ENCODE assay signal across 3 fruit fly cellular contexts in genomic region chr3R:14476273-14476672, dm6.
TF ChIP-seq lines count a peak whose summit lies in the region.

No protein-coding gene starts in this region.

TF ChIP-seq in whole organism, embryonic, 481 proteins besides CTCF, POLR2A, EP300 and RAD21 (continued from another document and continues in another):
- TF ChIP-seq tap (tag; optimal IDR thresholded peaks at IDR 0.05; lab: Kevin White, UChicago) (peak; percentile 71), dmrt99B (tag; optimal IDR thresholded peaks at IDR 0.05; lab: Kevin White, UChicago) (peak; percentile 82), CG2875 (GFP tag; optimal IDR thresholded peaks at IDR 0.05; lab: Kevin White, UChicago) (peak; percentile 42), E2f2 (GFP tag; IDR thresholded peaks at IDR 0.05; lab: Robert Waterston, UW) (peak; percentile 56), Gug (GFP tag; IDR thresholded peaks at IDR 0.05; lab: Robert Waterston, UW) (peak; percentile 54; the same call in 2 of the 4 replicates), CG6813 (GFP tag; optimal IDR thresholded peaks at IDR 0.05; lab: Kevin White, UChicago) (peak; percentile 42), Stat92E (GFP tag; optimal IDR thresholded peaks at IDR 0.05; lab: Kevin White, UChicago) (no peak), CG1603 (tag; optimal IDR thresholded peaks at IDR 0.05; lab: Kevin White, UChicago) (peak; percentile 84), Side (GFP tag; optimal IDR thresholded peaks at IDR 0.05; lab: Kevin White, UChicago) (peak; percentile 49), CG10979 (tag; optimal IDR thresholded peaks at IDR 0.05; lab: Kevin White, UChicago) (peak; percentile 51), CG18619 (GFP tag; optimal IDR thresholded peaks at IDR 0.05; lab: Kevin White, UChicago) (peak; percentile 39), stc (GFP tag; IDR thresholded peaks at IDR 0.05; lab: Robert Waterston, UW) (peak; percentile 78), klu (GFP tag; IDR thresholded peaks at IDR 0.05; lab: Robert Waterston, UW) (peak; percentile 33; the same call in 1 of the 2 replicates), CG2129 (GFP tag; IDR thresholded peaks at IDR 0.05; lab: Robert Waterston, UW; ENCODE audit: partially characterized antibody) (no peak), eyg (GFP tag; optimal IDR thresholded peaks at IDR 0.05; lab: Kevin White, UChicago) (peak; percentile 39), h (optimal IDR thresholded peaks at IDR 0.05; lab: Kevin White, UChicago) (no peak), sna (GFP tag; IDR thresholded peaks at IDR 0.05; lab: Robert Waterston, UW; ENCODE audit: partially characterized antibody) (no peak), ERR (GFP tag; optimal IDR thresholded peaks at IDR 0.05; lab: Kevin White, UChicago) (no peak), CG12236 (GFP tag; optimal IDR thresholded peaks at IDR 0.05; lab: Kevin White, UChicago) (no peak), Usf (GFP tag; optimal IDR thresholded peaks at IDR 0.05; lab: Kevin White, UChicago) (peak; percentile 14), CG6765 (GFP tag; optimal IDR thresholded peaks at IDR 0.05; lab: Kevin White, UChicago) (no peak), gt (GFP tag; IDR thresholded peaks at IDR 0.05; lab: Robert Waterston, UW) (no peak), CG12659 (GFP tag; optimal IDR thresholded peaks at IDR 0.05; lab: Kevin White, UChicago) (peak; percentile 68), vfl (GFP tag; optimal IDR thresholded peaks at IDR 0.05; lab: Kevin White, UChicago) (no peak), Lim3 (GFP tag; IDR thresholded peaks at IDR 0.05; lab: Robert Waterston, UW) (peak; percentile 17; the same call in 1 of the 2 replicates), CG14441 (GFP tag; IDR thresholded peaks at IDR 0.05; lab: Robert Waterston, UW) (peak; percentile 90), CG10366 (GFP tag; IDR thresholded peaks at IDR 0.05; lab: Robert Waterston, UW) (peak; percentile 67), dimm (GFP tag; IDR thresholded peaks at IDR 0.05; lab: Robert Waterston, UW) (peak; percentile 55), CG13624 (GFP tag; optimal IDR thresholded peaks at IDR 0.05; lab: Kevin White, UChicago) (peak; percentile 58), mld (GFP tag; IDR thresholded peaks at IDR 0.05; lab: Robert Waterston, UW; ENCODE audit: partially characterized antibody) (no peak), B-H2 (GFP tag; optimal IDR thresholded peaks at IDR 0.05; lab: Kevin White, UChicago) (no peak), ase (GFP tag; IDR thresholded peaks at IDR 0.05; lab: Robert Waterston, UW) (peak; percentile 48; the same call in 1 of the 3 replicates), CG30431 (GFP tag; optimal IDR thresholded peaks at IDR 0.05; lab: Kevin White, UChicago) (peak; percentile 31), CG17802 (tag; optimal IDR thresholded peaks at IDR 0.05; lab: Kevin White, UChicago) (peak; percentile 30), CG10209 (GFP tag; optimal IDR thresholded peaks at IDR 0.05; lab: Kevin White, UChicago) (peak; percentile 46), vnd (GFP tag; IDR thresholded peaks at IDR 0.05; lab: Robert Waterston, UW; ENCODE audit: partially characterized antibody) (no peak), ewg (GFP tag; optimal IDR thresholded peaks at IDR 0.05; lab: Kevin White, UChicago) (peak; percentile 14), dysf (GFP tag; IDR thresholded peaks at IDR 0.05; lab: Robert Waterston, UW) (peak; percentile 88), CG16779 (GFP tag; IDR thresholded peaks at IDR 0.05; lab: Robert Waterston, UW) (0 out of 2 replicates have a peak, but pooled peaks have one; percentile 32), Optix (GFP tag; IDR thresholded peaks at IDR 0.05; lab: Robert Waterston, UW) (peak; percentile 77), btn (GFP tag; optimal IDR thresholded peaks at IDR 0.05; lab: Kevin White, UChicago) (no peak), CG31388 (GFP tag; optimal IDR thresholded peaks at IDR 0.05; lab: Kevin White, UChicago) (no peak), zen (tag; optimal IDR thresholded peaks at IDR 0.05; lab: Kevin White, UChicago) (no peak)

TF ChIP-seq in whole organism, prepupa, 60 proteins besides CTCF, POLR2A, EP300 and RAD21 (continued from another document):
- TF ChIP-seq acj6 (GFP tag; optimal IDR thresholded peaks at IDR 0.05; lab: Kevin White, UChicago) (peak; percentile 64), CG7368 (GFP tag; optimal IDR thresholded peaks at IDR 0.05; lab: Kevin White, UChicago) (peak; percentile 61), Smox (GFP tag; optimal IDR thresholded peaks at IDR 0.05; lab: Kevin White, UChicago) (peak; percentile 20), pdm3 (GFP tag; optimal IDR thresholded peaks at IDR 0.05; lab: Kevin White, UChicago) (peak; percentile 74), CG6854 (GFP tag; optimal IDR thresholded peaks at IDR 0.05; lab: Kevin White, UChicago) (no peak), Met (GFP tag; optimal IDR thresholded peaks at IDR 0.05; lab: Kevin White, UChicago) (peak; percentile 43), CG8632 (GFP tag; optimal IDR thresholded peaks at IDR 0.05; lab: Kevin White, UChicago) (peak; percentile 20), cyc (GFP tag; optimal IDR thresholded peaks at IDR 0.05; lab: Kevin White, UChicago) (peak; percentile 48), Lpt (GFP tag; optimal IDR thresholded peaks at IDR 0.05; lab: Kevin White, UChicago) (peak; percentile 86), CG1621 (tag; optimal IDR thresholded peaks at IDR 0.05; lab: Kevin White, UChicago) (peak; percentile 34), lz (GFP tag; optimal IDR thresholded peaks at IDR 0.05; lab: Kevin White, UChicago) (peak; percentile 38), Sox102F (GFP tag; optimal IDR thresholded peaks at IDR 0.05; lab: Kevin White, UChicago) (no peak), Sox15 (GFP tag; optimal IDR thresholded peaks at IDR 0.05; lab: Kevin White, UChicago) (no peak), CG6163 (GFP tag; IDR thresholded peaks at IDR 0.05; lab: Robert Waterston, UW) (peak; percentile 92), CG3032 (tag; optimal IDR thresholded peaks at IDR 0.05; lab: Kevin White, UChicago) (peak; percentile 49), eg (GFP tag; IDR thresholded peaks at IDR 0.05; lab: Robert Waterston, UW) (peak; percentile 95), fd85E (GFP tag; optimal IDR thresholded peaks at IDR 0.05; lab: Kevin White, UChicago) (no peak), Hr4 (GFP tag; optimal IDR thresholded peaks at IDR 0.05; lab: Kevin White, UChicago) (peak; percentile 87), CG6808 (GFP tag; optimal IDR thresholded peaks at IDR 0.05; lab: Kevin White, UChicago) (peak; percentile 38), CG3919 (GFP tag; optimal IDR thresholded peaks at IDR 0.05; lab: Kevin White, UChicago) (peak; percentile 83), vri (GFP tag; optimal IDR thresholded peaks at IDR 0.05; lab: Kevin White, UChicago) (no peak), salr (GFP tag; optimal IDR thresholded peaks at IDR 0.05; lab: Kevin White, UChicago) (peak in 1 of 2 experiments; percentile 54), esn (GFP tag; optimal IDR thresholded peaks at IDR 0.05; lab: Kevin White, UChicago) (peak; percentile 38), CG8119 (GFP tag; IDR thresholded peaks at IDR 0.05; lab: Robert Waterston, UW) (peak; percentile 88), CG11762 (GFP tag; optimal IDR thresholded peaks at IDR 0.05; lab: Kevin White, UChicago; ENCODE audit: insufficient read depth) (peak; percentile 62), Eip75B (GFP tag; optimal IDR thresholded peaks at IDR 0.05; lab: Kevin White, UChicago) (peak; percentile 62), fkh (GFP tag; optimal IDR thresholded peaks at IDR 0.05; lab: Kevin White, UChicago) (no peak), CG10631 (GFP tag; optimal IDR thresholded peaks at IDR 0.05; lab: Kevin White, UChicago) (peak; percentile 67), CG32006 (GFP tag; optimal IDR thresholded peaks at IDR 0.05; lab: Kevin White, UChicago) (peak; percentile 90), Ets21C (GFP tag; optimal IDR thresholded peaks at IDR 0.05; lab: Kevin White, UChicago) (no peak), CG6792 (GFP tag; optimal IDR thresholded peaks at IDR 0.05; lab: Kevin White, UChicago) (peak; percentile 45), dsx (GFP tag; optimal IDR thresholded peaks at IDR 0.05; lab: Kevin White, UChicago; ENCODE audit: poor library complexity, severe bottlenecking) (peak; percentile 89), Gug (GFP tag; IDR thresholded peaks at IDR 0.05; lab: Robert Waterston, UW) (peak; percentile 86), Hr38 (GFP tag; optimal IDR thresholded peaks at IDR 0.05; lab: Kevin White, UChicago) (no peak), Eip78C (GFP tag; lab: Kevin White, UChicago) (peak; percentile 87), CG34406 (GFP tag; optimal IDR thresholded peaks at IDR 0.05; lab: Kevin White, UChicago) (peak; percentile 32)

TF ChIP-seq in whole organism, wandering third instar larva, 38 proteins besides CTCF, POLR2A, EP300 and RAD21 (continued from another document):
- TF ChIP-seq Sp1 (GFP tag; optimal IDR thresholded peaks at IDR 0.05; lab: Kevin White, UChicago) (peak; percentile 10), psq (GFP tag; optimal IDR thresholded peaks at IDR 0.05; lab: Kevin White, UChicago) (peak; percentile 4), brk (GFP tag; optimal IDR thresholded peaks at IDR 0.05; lab: Kevin White, UChicago) (no peak), foxo (GFP tag; optimal IDR thresholded peaks at IDR 0.05; lab: Kevin White, UChicago) (peak in 1 of 2 experiments; percentile 56), tai (GFP tag; optimal IDR thresholded peaks at IDR 0.05; lab: Kevin White, UChicago) (no peak), h (GFP tag; optimal IDR thresholded peaks at IDR 0.05; lab: Kevin White, UChicago) (peak; percentile 65), jim (GFP tag; optimal IDR thresholded peaks at IDR 0.05; lab: Kevin White, UChicago) (no peak)
